Fruit fly (Drosophila melanogaster) whole organism, pupa: ENCODE results near the gene Non2.

Source experiments
- CG10348 ChIP-seq: fragments of 200-800 bp; sonication (Bioruptor generic); IDR thresholded peaks from 2 replicates; pipeline ENCODE4 v1.3.6; 2022; ENCODE audit warnings: missing biosample characterization, missing genetic modification characterization
- CG12605 ChIP-seq: fragments of 200-800 bp; sonication (Bioruptor generic); IDR thresholded peaks from 2 replicates; pipeline ENCODE4 v1.3.6; 2022; ENCODE audit warnings: missing biosample characterization, missing genetic modification characterization
- CG13204 ChIP-seq: fragments of 200-800 bp; sonication (Bioruptor generic); optimal IDR thresholded peaks from 2 replicates; lab custom pipeline; 2018; ENCODE audit warnings: missing biosample characterization, mild to moderate bottlenecking, missing genetic modification characterization, moderate library complexity
- CG14655 ChIP-seq: fragments of 200-800 bp; sonication (Bioruptor generic); optimal IDR thresholded peaks from 3 replicates; lab custom pipeline; 2017; ENCODE audit warnings: mild to moderate bottlenecking, missing biosample characterization, missing genetic modification reagents, missing genetic modification characterization
- CG15710 ChIP-seq: fragments of 200-800 bp; sonication (Bioruptor generic); optimal IDR thresholded peaks from 2 replicates; lab custom pipeline; 2018; ENCODE audit warnings: missing biosample characterization, mild to moderate bottlenecking, missing genetic modification characterization, moderate library complexity
- CG17806 ChIP-seq: fragments of 200-800 bp; sonication (Bioruptor generic); optimal IDR thresholded peaks from 2 replicates; lab custom pipeline; 2018; ENCODE audit warnings: missing biosample characterization, mild to moderate bottlenecking, missing genetic modification characterization, moderate library complexity
- CG32121 ChIP-seq: fragments of 200-800 bp; sonication (Bioruptor generic); IDR thresholded peaks from 2 replicates; pipeline ENCODE4 v1.3.6; 2022; ENCODE audit warnings: missing biosample characterization, missing genetic modification characterization
- CG34367 ChIP-seq: fragments of 200-800 bp; sonication (Bioruptor generic); optimal IDR thresholded peaks from 2 replicates; lab custom pipeline; 2018; ENCODE audit warnings: missing biosample characterization, mild to moderate bottlenecking, missing genetic modification characterization
- CG4496 ChIP-seq: fragments of 200-800 bp; sonication (Bioruptor generic); IDR thresholded peaks from 3 replicates; pipeline ENCODE4 v1.3.6; 2022; ENCODE audit warnings: missing biosample characterization, missing genetic modification characterization
- CG8159 ChIP-seq: fragments of 200-800 bp; sonication (Bioruptor generic); optimal IDR thresholded peaks from 3 replicates; lab custom pipeline; 2018; ENCODE audit warnings: missing biosample characterization, mild to moderate bottlenecking, missing genetic modification characterization, moderate library complexity
- CG8301 ChIP-seq: fragments of 200-800 bp; sonication (Bioruptor generic); optimal IDR thresholded peaks from 2 replicates; lab custom pipeline; 2018; ENCODE audit warnings: missing biosample characterization, mild to moderate bottlenecking, missing genetic modification characterization
- CG9948 ChIP-seq: fragments of 200-800 bp; sonication (Bioruptor generic); optimal IDR thresholded peaks from 2 replicates; lab custom pipeline; 2018; ENCODE audit warnings: missing biosample characterization, mild to moderate bottlenecking, missing genetic modification characterization, moderate library complexity
- D1 ChIP-seq: fragments of 200-800 bp; sonication (Bioruptor generic); optimal IDR thresholded peaks from 2 replicates; lab custom pipeline; 2018; ENCODE audit warnings: missing biosample characterization, mild to moderate bottlenecking, missing genetic modification characterization, moderate library complexity
- EcR ChIP-seq: fragments of 200-800 bp; sonication (Bioruptor generic); optimal IDR thresholded peaks from 3 replicates; lab custom pipeline; 2019; ENCODE audit warnings: missing biosample characterization, missing genetic modification characterization, mild to moderate bottlenecking, moderate library complexity, missing genetic modification reagents
- Ets98B ChIP-seq: fragments of 200-800 bp; sonication (Bioruptor generic); IDR thresholded peaks from 2 replicates; pipeline ENCODE4 v1.3.6; 2022; ENCODE audit warnings: missing biosample characterization, missing genetic modification characterization
- Pif1A ChIP-seq: fragments of 200-800 bp; sonication (Bioruptor generic); optimal IDR thresholded peaks from 3 replicates; lab custom pipeline; 2016; ENCODE audit warnings: missing biosample characterization, missing genetic modification characterization
- Pif1B ChIP-seq: fragments of 200-800 bp; sonication (Bioruptor generic); optimal IDR thresholded peaks from 3 replicates; lab custom pipeline; 2016; ENCODE audit warnings: missing biosample characterization, missing genetic modification characterization
- Snoo ChIP-seq: fragments of 200-800 bp; sonication (Bioruptor generic); optimal IDR thresholded peaks from 3 replicates; lab custom pipeline; 2017; ENCODE audit warnings: missing biosample characterization, mild to moderate bottlenecking, missing genetic modification characterization, inconsistent platforms
- fd96Ca ChIP-seq: fragments of 200-800 bp; sonication (Bioruptor generic); IDR thresholded peaks from 3 replicates; pipeline ENCODE4 v1.3.6; 2022; ENCODE audit warnings: missing biosample characterization, missing genetic modification characterization
- gl ChIP-seq: fragments of 200-800 bp; sonication (Bioruptor generic); optimal IDR thresholded peaks from 2 replicates; lab custom pipeline; 2018; ENCODE audit warnings: missing biosample characterization, mild to moderate bottlenecking, missing genetic modification characterization
- rn ChIP-seq: fragments of 200-800 bp; sonication (Bioruptor generic); IDR thresholded peaks from 2 replicates; pipeline ENCODE4 v1.3.6; 2022; ENCODE audit warnings: missing biosample characterization, missing genetic modification characterization

Non2 gene

dm6 chr3L:2762122-2762521 is 4.7 kb upstream of the Non2 start:
- TF ChIP-seq rn (GFP tag; lab: Robert Waterston, UW): no peak
- TF ChIP-seq CG14655 (GFP tag; lab: Kevin White, UChicago): no peak
- no peak for TF ChIP-seq CG15710 (tag; lab: Kevin White, UChicago)
- TF ChIP-seq Pif1B (GFP tag; lab: Kevin White, UChicago): no peak
- TF ChIP-seq CG4496 (GFP tag; lab: Robert Waterston, UW): no peak

dm6 chr3L:2763762-2764161 is 3.0 kb upstream of the Non2 start:
- TF ChIP-seq Snoo (tag; lab: Kevin White, UChicago) (no peak), CG4496 (GFP tag; lab: Robert Waterston, UW) (peak; percentile 52; the same call in 1 of the 3 replicates), CG13204 (GFP tag; lab: Kevin White, UChicago) (no peak), CG32121 (GFP tag; lab: Robert Waterston, UW) (peak; percentile 40; the same call in 1 of the 2 replicates), CG8159 (no peak)

- peak; percentile 0 for TF ChIP-seq CG17806 (tag; lab: Kevin White, UChicago)
- TF ChIP-seq Pif1A (GFP tag; lab: Kevin White, UChicago): peak; percentile 25
- no peak for TF ChIP-seq EcR (GFP tag; lab: Kevin White, UChicago)
- no peak for TF ChIP-seq CG34367 (tag; lab: Kevin White, UChicago)
- TF ChIP-seq Pif1B (GFP tag; lab: Kevin White, UChicago): peak; percentile 7
- peak; percentile 45 for TF ChIP-seq Ets98B (GFP tag; lab: Robert Waterston, UW)
- TF ChIP-seq D1 (tag; lab: Kevin White, UChicago): peak; percentile 13
- peak; percentile 63; the same call in 1 of the 3 replicates for TF ChIP-seq CG4496 (GFP tag; lab: Robert Waterston, UW)
- peak; percentile 13 for TF ChIP-seq CG8159
Observed at dm6 chr3L:2765013-2765738, 1.6 kb upstream of the Non2 start.

- no peak for TF ChIP-seq CG15710 (tag; lab: Kevin White, UChicago)
- TF ChIP-seq Snoo (tag; lab: Kevin White, UChicago): no peak
- 0 out of 3 replicates have a peak, but pooled peaks have one; percentile 0 for TF ChIP-seq CG4496 (GFP tag; lab: Robert Waterston, UW)
- TF ChIP-seq EcR (GFP tag; lab: Kevin White, UChicago): no peak
- TF ChIP-seq, all 21 proteins: peak for 1
Observed at dm6 chr3L:2765794-2766268, 968 bp upstream of the Non2 start.

- TF ChIP-seq CG15710 (tag; lab: Kevin White, UChicago): peak; percentile 1
- no peak for TF ChIP-seq CG8159
- peak; percentile 10 for TF ChIP-seq Snoo (tag; lab: Kevin White, UChicago)
- TF ChIP-seq fd96Ca (GFP tag; lab: Robert Waterston, UW): peak; percentile 21; the same call in 2 of the 3 replicates
Observed at dm6 chr3L:2772045-2772444, 5.2 kb downstream of the Non2 start, which contains the start of gene AhcyL1. AhcyL1 (minus strand) TSS chr3L:2772325.

dm6 chr3L:2773968-2774461 is 7.2 kb downstream of the Non2 start, which contains the start of the genes CG12093 and Atg2:
CG12093 (minus strand) TSS chr3L:2774007.
Atg2 (plus strand) TSS chr3L:2774338.
- TF ChIP-seq fd96Ca (GFP tag; lab: Robert Waterston, UW): peak; percentile 87
- peak; percentile 89 for TF ChIP-seq Ets98B (GFP tag; lab: Robert Waterston, UW)
- no peak for TF ChIP-seq Pif1B (GFP tag; lab: Kevin White, UChicago)
- no peak for TF ChIP-seq CG13204 (GFP tag; lab: Kevin White, UChicago)
- peak; percentile 95 for TF ChIP-seq CG15710 (tag; lab: Kevin White, UChicago)
- peak; percentile 88 for TF ChIP-seq rn (GFP tag; lab: Robert Waterston, UW)
- no peak for TF ChIP-seq CG14655 (GFP tag; lab: Kevin White, UChicago)
- peak; percentile 70 for TF ChIP-seq CG10348 (GFP tag; lab: Robert Waterston, UW)
- TF ChIP-seq gl (tag; lab: Kevin White, UChicago): peak; percentile 69
- TF ChIP-seq EcR (GFP tag; lab: Kevin White, UChicago): peak; percentile 31
- TF ChIP-seq CG9948: peak; percentile 89
- no peak for TF ChIP-seq D1 (tag; lab: Kevin White, UChicago)
- TF ChIP-seq Pif1A (GFP tag; lab: Kevin White, UChicago): no peak
- peak; percentile 87 for TF ChIP-seq CG12605 (GFP tag; lab: Robert Waterston, UW)
- peak; percentile 92 for TF ChIP-seq Snoo (tag; lab: Kevin White, UChicago)
- peak; percentile 91 for TF ChIP-seq CG32121 (GFP tag; lab: Robert Waterston, UW)
- TF ChIP-seq CG8159: peak; percentile 92
- peak; percentile 88 for TF ChIP-seq CG17806 (tag; lab: Kevin White, UChicago)
- peak; percentile 88 for TF ChIP-seq CG34367 (tag; lab: Kevin White, UChicago)
- TF ChIP-seq CG4496 (GFP tag; lab: Robert Waterston, UW): peak; percentile 95
- peak; percentile 86 for TF ChIP-seq CG8301 (tag; lab: Kevin White, UChicago)
